Fruit fly (Drosophila melanogaster): Measurements from ENCODE around the gene CG42661.

DNA sequence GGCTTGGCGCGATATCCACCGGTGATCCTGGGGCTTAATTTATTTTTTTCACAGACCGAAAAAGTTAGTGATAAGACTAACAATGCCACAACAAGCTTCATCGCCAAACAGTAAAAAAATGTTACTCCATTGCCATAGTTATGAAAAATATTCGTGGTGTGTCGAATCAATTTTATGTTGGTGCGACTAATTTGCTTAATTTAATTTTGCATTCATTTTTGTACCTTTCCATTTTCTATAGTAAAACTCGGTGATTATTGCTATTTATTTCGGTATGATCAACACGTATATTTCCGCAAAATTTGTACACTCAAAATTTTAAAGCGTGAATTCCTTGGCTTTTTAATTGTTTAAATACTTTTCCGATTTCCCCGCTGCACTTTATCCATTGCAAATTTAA is 24.7 kb upstream of the CG42661 start, which contains the start of gene sphinx2:
- TF ChIP-seq h (optimal IDR thresholded peaks at IDR 0.05) (no peak), psq (optimal IDR thresholded peaks at IDR 0.05) (no peak)
